Fruit fly (Drosophila melanogaster) whole organism, embryonic: ENCODE data around the gene e.
A peak's percentile ranks its signal among the peaks of the same experiment; 100 is the strongest.

ENCODE experiments used
- Abd-B ChIP-seq: fragments of 200-800 bp; sonication (Bioruptor generic); optimal IDR thresholded peaks from 2 replicates; lab custom pipeline; 2018; ENCODE audit warnings: missing biosample characterization, mild to moderate bottlenecking, missing genetic modification characterization, moderate library complexity
- CG10274 ChIP-seq: fragments of 200-800 bp; sonication (Bioruptor generic); optimal IDR thresholded peaks from 3 replicates; lab custom pipeline; 2017; ENCODE audit warnings: missing biosample characterization, mild to moderate bottlenecking, missing genetic modification characterization
- CG11093 ChIP-seq: fragments of 200-800 bp; sonication (Bioruptor generic); IDR thresholded peaks from 3 replicates; pipeline ENCODE4 v1.3.6; 2022; ENCODE audit warnings: missing biosample characterization, missing genetic modification characterization
- CG11398 ChIP-seq: fragments of 200-800 bp; sonication (Bioruptor generic); optimal IDR thresholded peaks from 2 replicates; lab custom pipeline; 2016; ENCODE audit warnings: missing biosample characterization, missing genetic modification characterization
- CG11723 ChIP-seq: fragments of 200-800 bp; sonication (Bioruptor generic); optimal IDR thresholded peaks from 2 replicates; lab custom pipeline; 2017; ENCODE audit warnings: missing biosample characterization, mild to moderate bottlenecking, missing genetic modification characterization
- CG14860 ChIP-seq: fragments of 200-800 bp; sonication (Bioruptor generic); IDR thresholded peaks from 3 replicates; pipeline ENCODE4 v1.3.6; 2022; ENCODE audit warnings: missing biosample characterization, missing genetic modification characterization; ENCODE audit not compliant: partially characterized antibody
- CG15269 ChIP-seq: fragments of 200-800 bp; sonication (Bioruptor generic); optimal IDR thresholded peaks from 2 replicates; lab custom pipeline; 2018; ENCODE audit warnings: missing biosample characterization, mild to moderate bottlenecking, missing genetic modification characterization, moderate library complexity
- CG1529 ChIP-seq: fragments of 200-800 bp; sonication (Bioruptor generic); optimal IDR thresholded peaks from 3 replicates; lab custom pipeline; 2018; ENCODE audit warnings: missing biosample characterization, missing genetic modification characterization
- CG16813 ChIP-seq: fragments of 200-800 bp; sonication (Bioruptor generic); IDR thresholded peaks from 3 replicates; pipeline ENCODE4 v1.3.6; 2022; ENCODE audit warnings: missing biosample characterization, missing genetic modification characterization; ENCODE audit not compliant: partially characterized antibody
- CG17186 ChIP-seq: fragments of 200-800 bp; sonication (Bioruptor generic); optimal IDR thresholded peaks from 3 replicates; lab custom pipeline; 2017; ENCODE audit warnings: missing biosample characterization, missing genetic modification reagents, missing genetic modification characterization
- CG17361 ChIP-seq: fragments of 200-800 bp; sonication (Bioruptor generic); IDR thresholded peaks from 3 replicates; pipeline ENCODE4 v1.3.6; 2022; ENCODE audit warnings: missing biosample characterization, missing genetic modification characterization
- CG17612 ChIP-seq: fragments of 200-800 bp; sonication (Bioruptor generic); IDR thresholded peaks from 2 replicates; pipeline ENCODE4 v1.3.6; 2022; ENCODE audit warnings: missing biosample characterization, missing genetic modification characterization
- CG30403 ChIP-seq: fragments of 200-800 bp; sonication (Bioruptor generic); optimal IDR thresholded peaks from 3 replicates; lab custom pipeline; 2016; ENCODE audit warnings: missing biosample characterization, missing genetic modification characterization
- CG31441 ChIP-seq: fragments of 200-800 bp; sonication (Bioruptor generic); IDR thresholded peaks from 2 replicates; pipeline ENCODE4 v1.3.6; 2022; ENCODE audit warnings: missing biosample characterization, missing genetic modification characterization
- CG3281 ChIP-seq: fragments of 200-800 bp; sonication (Bioruptor generic); optimal IDR thresholded peaks from 3 replicates; lab custom pipeline; 2017; ENCODE audit warnings: missing biosample characterization, mild to moderate bottlenecking, missing genetic modification characterization
- CG33557 ChIP-seq: fragments of 200-800 bp; sonication (Bioruptor generic); optimal IDR thresholded peaks from 2 replicates; lab custom pipeline; 2019; ENCODE audit warnings: missing biosample characterization, mild to moderate bottlenecking, missing genetic modification characterization, moderate library complexity
- CG4707 ChIP-seq: fragments of 200-800 bp; sonication (Bioruptor generic); optimal IDR thresholded peaks from 2 replicates; lab custom pipeline; 2018; ENCODE audit warnings: missing biosample characterization, mild to moderate bottlenecking, missing genetic modification characterization, moderate library complexity
- CG5180 ChIP-seq: fragments of 200-800 bp; sonication (Bioruptor generic); optimal IDR thresholded peaks from 3 replicates; lab custom pipeline; 2017; ENCODE audit warnings: missing biosample characterization, missing genetic modification characterization, mild to moderate bottlenecking, moderate library complexity, missing genetic modification reagents
- CG6854 ChIP-seq: fragments of 200-800 bp; sonication (Bioruptor generic); optimal IDR thresholded peaks from 3 replicates; lab custom pipeline; 2017; ENCODE audit warnings: missing biosample characterization, mild to moderate bottlenecking, missing genetic modification characterization
- CG7987 ChIP-seq: fragments of 200-800 bp; sonication (Bioruptor generic); optimal IDR thresholded peaks from 2 replicates; lab custom pipeline; 2018; ENCODE audit warnings: missing biosample characterization, mild to moderate bottlenecking, missing genetic modification characterization, moderate library complexity
- CG8944 ChIP-seq: fragments of 200-800 bp; sonication (Bioruptor generic); optimal IDR thresholded peaks from 3 replicates; lab custom pipeline; 2016; ENCODE audit warnings: missing biosample characterization, missing genetic modification characterization
- CHES-1-like ChIP-seq: fragments of 200-800 bp; sonication (Bioruptor generic); optimal IDR thresholded peaks from 2 replicates; lab custom pipeline; 2016; ENCODE audit warnings: missing biosample characterization, missing genetic modification characterization
- Dbx ChIP-seq: fragments of 200-800 bp; sonication (Bioruptor generic); IDR thresholded peaks from 3 replicates; pipeline ENCODE4 v1.3.6; 2022; ENCODE audit warnings: missing biosample characterization, missing genetic modification characterization
- Drgx ChIP-seq: fragments of 200-800 bp; sonication (Bioruptor generic); IDR thresholded peaks from 2 replicates; pipeline ENCODE4 v1.3.6; 2022; ENCODE audit warnings: missing biosample characterization, missing genetic modification characterization
- E2f1 ChIP-seq: fragments of 200-800 bp; sonication (Bioruptor generic); IDR thresholded peaks from 2 replicates; pipeline ENCODE4 v1.3.6; 2022; ENCODE audit warnings: missing biosample characterization, missing genetic modification characterization
- HHEX ChIP-seq: fragments of 200-800 bp; sonication (Bioruptor generic); optimal IDR thresholded peaks from 3 replicates; lab custom pipeline; 2017; ENCODE audit warnings: missing biosample characterization, mild to moderate bottlenecking, missing genetic modification characterization, missing genetic modification reagents
- HLH54F ChIP-seq: fragments of 200-800 bp; sonication (Bioruptor generic); optimal IDR thresholded peaks from 3 replicates; lab custom pipeline; 2016; ENCODE audit warnings: missing biosample characterization, missing genetic modification characterization
- Hand ChIP-seq: fragments of 200-800 bp; sonication (Bioruptor generic); optimal IDR thresholded peaks from 2 replicates; lab custom pipeline; 2017; ENCODE audit warnings: mild to moderate bottlenecking, missing biosample characterization, missing genetic modification reagents, missing genetic modification characterization
- Hr78 ChIP-seq, 2 experiments: fragments of 200-800 bp in 1 of 2; fragments of >200 bp in 1 of 2; sonication (Bioruptor generic) in 1 of 2; optimal IDR thresholded peaks; 2 replicates each; lab custom pipeline; 2017 to 2019; ENCODE audit warnings: missing biosample characterization in 2 of 2, missing genetic modification characterization in 2 of 2, mild to moderate bottlenecking in 1 of 2, moderate library complexity in 1 of 2
- MBD-R2 ChIP-seq: fragments of 200-800 bp; sonication (Bioruptor generic); IDR thresholded peaks from 2 replicates; pipeline ENCODE4 v1.3.6; 2022; ENCODE audit warnings: missing biosample characterization, missing genetic modification characterization
- Mad ChIP-seq: fragments of 200-800 bp; sonication (Bioruptor generic); optimal IDR thresholded peaks from 2 replicates; lab custom pipeline; 2016; ENCODE audit warnings: missing biosample characterization, missing genetic modification characterization
- PHDP ChIP-seq: fragments of 200-800 bp; sonication (Bioruptor generic); optimal IDR thresholded peaks from 3 replicates; lab custom pipeline; 2018; ENCODE audit warnings: missing biosample characterization, mild to moderate bottlenecking, missing genetic modification characterization, moderate library complexity
- Pdp1 ChIP-seq, 2 experiments: fragments of 200-800 bp; sonication (Bioruptor generic); optimal IDR thresholded peaks; 3 replicates each; lab custom pipeline; 2016; ENCODE audit warnings: missing biosample characterization in 2 of 2, missing genetic modification characterization in 2 of 2, mild to moderate bottlenecking in 1 of 2, moderate library complexity in 1 of 2
- Poxn ChIP-seq: fragments of 200-800 bp; sonication (Bioruptor generic); IDR thresholded peaks from 2 replicates; pipeline ENCODE4 v1.3.6; 2022; ENCODE audit warnings: missing biosample characterization, missing genetic modification characterization
- Ravus ChIP-seq: fragments of 200-800 bp; sonication (Bioruptor generic); IDR thresholded peaks from 2 replicates; pipeline ENCODE4 v1.3.6; 2022; ENCODE audit warnings: missing biosample characterization, missing genetic modification characterization
- ap ChIP-seq: fragments of 200-800 bp; sonication (Bioruptor generic); IDR thresholded peaks from 2 replicates; pipeline ENCODE4 v1.3.6; 2022; ENCODE audit warnings: missing biosample characterization, missing genetic modification characterization
- bbx ChIP-seq: fragments of 200-800 bp; sonication (Bioruptor generic); IDR thresholded peaks from 2 replicates; pipeline ENCODE4 v1.3.6; 2022; ENCODE audit warnings: missing biosample characterization, missing genetic modification characterization; ENCODE audit not compliant: partially characterized antibody
- fd3F ChIP-seq: fragments of 200-800 bp; sonication (Bioruptor generic); optimal IDR thresholded peaks from 2 replicates; lab custom pipeline; 2018; ENCODE audit warnings: missing biosample characterization, mild to moderate bottlenecking, missing genetic modification characterization, moderate library complexity
- grau ChIP-seq: fragments of 200-800 bp; optimal IDR thresholded peaks from 3 replicates; lab custom pipeline; 2019; ENCODE audit warnings: missing biosample characterization, mild to moderate bottlenecking, missing genetic modification characterization, moderate library complexity
- hth ChIP-seq: fragments of >200 bp; optimal IDR thresholded peaks from 2 replicates; lab custom pipeline; 2017; ENCODE audit warnings: inconsistent platforms
- ind ChIP-seq: fragments of 200-800 bp; sonication (Bioruptor generic); optimal IDR thresholded peaks from 3 replicates; lab custom pipeline; 2016; ENCODE audit warnings: missing biosample characterization, missing genetic modification characterization
- kah ChIP-seq: fragments of 200-800 bp; sonication (Bioruptor generic); optimal IDR thresholded peaks from 2 replicates; lab custom pipeline; 2018; ENCODE audit warnings: missing biosample characterization, mild to moderate bottlenecking, missing genetic modification characterization
- nmo ChIP-seq: fragments of 200-800 bp; sonication (Bioruptor generic); optimal IDR thresholded peaks from 2 replicates; lab custom pipeline; 2018; ENCODE audit warnings: missing biosample characterization, mild to moderate bottlenecking, missing genetic modification characterization, moderate library complexity
- odd ChIP-seq: fragments of 200-800 bp; sonication (Bioruptor generic); optimal IDR thresholded peaks from 2 replicates; lab custom pipeline; 2017; ENCODE audit warnings: missing biosample characterization, mild to moderate bottlenecking, missing genetic modification characterization
- pum ChIP-seq: fragments of 200-800 bp; sonication (Bioruptor generic); optimal IDR thresholded peaks from 2 replicates; lab custom pipeline; 2016; ENCODE audit warnings: missing biosample characterization, missing genetic modification characterization
- sens ChIP-seq: fragments of 200-800 bp; sonication (Bioruptor generic); peaks from one replicate; lab custom pipeline; 2016; ENCODE audit warnings: missing biosample characterization, missing genetic modification characterization
- slbo ChIP-seq: fragments of 200-800 bp; sonication (Bioruptor generic); IDR thresholded peaks from 2 replicates; pipeline ENCODE4 v1.3.6; 2022; ENCODE audit warnings: missing biosample characterization, missing genetic modification characterization
- sob ChIP-seq: fragments of 200-800 bp; sonication (Bioruptor generic); IDR thresholded peaks from 2 replicates; pipeline ENCODE4 v1.3.6; 2022; ENCODE audit warnings: missing biosample characterization, missing genetic modification characterization
- tup ChIP-seq: fragments of 200-800 bp; sonication (Bioruptor generic); optimal IDR thresholded peaks from 2 replicates; lab custom pipeline; 2016; ENCODE audit warnings: missing biosample characterization, mild to moderate bottlenecking, missing genetic modification characterization, moderate library complexity
- unpg ChIP-seq: fragments of 200-800 bp; sonication (Bioruptor generic); optimal IDR thresholded peaks from 3 replicates; lab custom pipeline; 2018; ENCODE audit warnings: missing biosample characterization, mild to moderate bottlenecking, missing genetic modification characterization, moderate library complexity
- zf30C ChIP-seq: fragments of 200-800 bp; sonication (Bioruptor generic); optimal IDR thresholded peaks from 3 replicates; lab custom pipeline; 2018; ENCODE audit warnings: missing biosample characterization, mild to moderate bottlenecking, missing genetic modification characterization

The e gene

dm6 chr3R:21269923-21270322, 32.9 kb upstream of the e start, which contains the start of the genes AP-2sigma and Idi (continued):
- TF ChIP-seq hth (lab: Kevin White, UChicago) = no peak
- no peak for TF ChIP-seq CG1529 (GFP tag; lab: Kevin White, UChicago)
- TF ChIP-seq CG17361 = no peak
- no peak for TF ChIP-seq CG5180 (GFP tag; lab: Kevin White, UChicago)
- TF ChIP-seq tup (GFP tag; lab: Kevin White, UChicago) = no peak
- no peak for TF ChIP-seq CG10274 (GFP tag; lab: Kevin White, UChicago)
- TF ChIP-seq zf30C = no peak
- TF ChIP-seq Poxn (GFP tag; lab: Robert Waterston, UW) = no peak
- TF ChIP-seq CG30403 = peak; percentile 30
- TF ChIP-seq CG14860 = no peak
- TF ChIP-seq CG33557 = peak; percentile 50
- TF ChIP-seq E2f1 (GFP tag; lab: Robert Waterston, UW) = no peak
- no peak for TF ChIP-seq HHEX (GFP tag; lab: Kevin White, UChicago)
- 0 out of 2 replicates have a peak, but pooled peaks have one; percentile 16 for TF ChIP-seq CG31441 (GFP tag; lab: Robert Waterston, UW)
- TF ChIP-seq MBD-R2 (GFP tag; lab: Robert Waterston, UW) = peak; percentile 98
- TF ChIP-seq sens (GFP tag; lab: Kevin White, UChicago) = peak; percentile 36
- peak in 1 of 2 experiments; percentile 86 for TF ChIP-seq Pdp1 (GFP tag; optimal IDR thresholded peaks at IDR 0.05; lab: Kevin White, UChicago)
- TF ChIP-seq CG8944 (GFP tag; lab: Kevin White, UChicago) = no peak
- no peak for TF ChIP-seq kah
- no peak for TF ChIP-seq Mad (GFP tag; lab: Kevin White, UChicago)
- TF ChIP-seq CG4707 = no peak
- TF ChIP-seq sob (GFP tag; lab: Robert Waterston, UW) = peak; percentile 56
- TF ChIP-seq Dbx (GFP tag; lab: Robert Waterston, UW) = peak; percentile 49; the same call in 1 of the 3 replicates
- no peak for TF ChIP-seq odd (GFP tag; lab: Kevin White, UChicago)
- TF ChIP-seq PHDP (tag; lab: Kevin White, UChicago) = no peak
- TF ChIP-seq fd3F (GFP tag; lab: Kevin White, UChicago) = no peak
- TF ChIP-seq CG11723 (GFP tag; lab: Kevin White, UChicago) = no peak
- peak; percentile 10 for TF ChIP-seq HLH54F
- no peak for TF ChIP-seq ap (GFP tag; lab: Robert Waterston, UW)
- 0 out of 2 replicates have a peak, but pooled peaks have one; percentile 36 for TF ChIP-seq bbx (GFP tag; lab: Robert Waterston, UW)
- TF ChIP-seq CG3281 (GFP tag; lab: Kevin White, UChicago) = peak; percentile 70
- TF ChIP-seq ind (GFP tag; lab: Kevin White, UChicago) = no peak
- no peak for TF ChIP-seq Ravus
- TF ChIP-seq nmo (GFP tag; lab: Kevin White, UChicago) = peak; percentile 28
- no peak for TF ChIP-seq CG6854 (GFP tag; lab: Kevin White, UChicago)
- no peak for TF ChIP-seq CG17612 (GFP tag; lab: Robert Waterston, UW)
- no peak for TF ChIP-seq pum (GFP tag; lab: Kevin White, UChicago)
- no peak for TF ChIP-seq Hand
- TF ChIP-seq slbo = peak; percentile 66
- no peak for TF ChIP-seq CG7987 (GFP tag; lab: Kevin White, UChicago)
- peak; percentile 32; the same call in 1 of the 3 replicates for TF ChIP-seq CG16813 (GFP tag; lab: Robert Waterston, UW)
- TF ChIP-seq Drgx (GFP tag; lab: Robert Waterston, UW) = no peak
- no peak for TF ChIP-seq Hr78 (GFP tag; optimal IDR thresholded peaks at IDR 0.05; lab: Kevin White, UChicago)
- TF ChIP-seq grau = peak; percentile 22
- TF ChIP-seq CG11093 (GFP tag; lab: Robert Waterston, UW) = no peak
- peak; percentile 63 for TF ChIP-seq CHES-1-like (GFP tag; lab: Kevin White, UChicago)
- no peak for TF ChIP-seq CG15269 (tag; lab: Kevin White, UChicago)
- peak; percentile 76 for TF ChIP-seq CG17186 (GFP tag; lab: Kevin White, UChicago)
- no peak for TF ChIP-seq CG11398
- TF ChIP-seq Abd-B = no peak
- TF ChIP-seq unpg (GFP tag; lab: Kevin White, UChicago) = peak; percentile 23
